Fruit fly (Drosophila melanogaster): ENCODE data around the gene Rab7.
A peak's percentile ranks its signal among the peaks of the same experiment; 100 is the strongest.

Gene Rab7

dm6 chr3R:24031825-24032523, 39.2 kb downstream of the Rab7 start, which contains the start of the genes KrT95D and Mettl3:
Gene KrT95D (minus strand): TSS chr3R:24031827.
Gene Mettl3 (plus strand): TSS chr3R:24032157.
- TF ChIP-seq h (GFP tag; optimal IDR thresholded peaks at IDR 0.05) (peak; percentile 26), Myc (optimal IDR thresholded peaks at IDR 0.05) (peak; percentile 16), Dif (GFP tag; optimal IDR thresholded peaks at IDR 0.05; ENCODE audit: partially characterized antibody) (no peak), dmrt93B (GFP tag; optimal IDR thresholded peaks at IDR 0.05) (no peak), ey (GFP tag; optimal IDR thresholded peaks at IDR 0.05) (peak; percentile 12), fru (GFP tag; optimal IDR thresholded peaks at IDR 0.05) (peak; percentile 26), dsf (GFP tag; optimal IDR thresholded peaks at IDR 0.05; ENCODE audit: borderline replicate concordance) (peak; percentile 58), Hnf4 (GFP tag; optimal IDR thresholded peaks at IDR 0.05) (peak; percentile 55), HLH106 (tag; optimal IDR thresholded peaks at IDR 0.05) (peak; percentile 19), Rel (GFP tag; optimal IDR thresholded peaks at IDR 0.05) (no peak), Rel (tag; optimal IDR thresholded peaks at IDR 0.05) (peak; percentile 4), br (GFP tag; optimal IDR thresholded peaks at IDR 0.05) (peak; percentile 16)

- no peak for TF ChIP-seq CG32264 (GFP tag; optimal IDR thresholded peaks at IDR 0.05)
- TF ChIP-seq lola (GFP tag; optimal IDR thresholded peaks at IDR 0.05): no peak
- TF ChIP-seq ey (GFP tag; optimal IDR thresholded peaks at IDR 0.05): peak; percentile 64
- peak; percentile 72 for TF ChIP-seq psq (GFP tag; optimal IDR thresholded peaks at IDR 0.05)
- TF ChIP-seq GATAd (GFP tag; optimal IDR thresholded peaks at IDR 0.05): peak; percentile 51
- no peak for TF ChIP-seq Dfd (GFP tag; optimal IDR thresholded peaks at IDR 0.05)
- no peak for TF ChIP-seq jim (GFP tag; optimal IDR thresholded peaks at IDR 0.05)
- peak; percentile 45 for TF ChIP-seq Hr83 (GFP tag; optimal IDR thresholded peaks at IDR 0.05; ENCODE audit: poor library complexity, severe bottlenecking)
- TF ChIP-seq tai (GFP tag; optimal IDR thresholded peaks at IDR 0.05): no peak
- TF ChIP-seq Jra (GFP tag; optimal IDR thresholded peaks at IDR 0.05): peak; percentile 65
- no peak for TF ChIP-seq CrebA (GFP tag; optimal IDR thresholded peaks at IDR 0.05; ENCODE audit: borderline replicate concordance)
- TF ChIP-seq br (GFP tag; optimal IDR thresholded peaks at IDR 0.05): peak; percentile 78
- peak; percentile 89 for TF ChIP-seq woc (GFP tag; optimal IDR thresholded peaks at IDR 0.05)
- TF ChIP-seq Sp1 (GFP tag; optimal IDR thresholded peaks at IDR 0.05): peak; percentile 60
- TF ChIP-seq sv (GFP tag; optimal IDR thresholded peaks at IDR 0.05): peak; percentile 36
- TF ChIP-seq Abd-B (GFP tag; optimal IDR thresholded peaks at IDR 0.05): no peak
- peak in 1 of 2 experiments; percentile 74 for TF ChIP-seq foxo (GFP tag; optimal IDR thresholded peaks at IDR 0.05)
- TF ChIP-seq CG9705 (GFP tag; optimal IDR thresholded peaks at IDR 0.05): peak; percentile 48
- TF ChIP-seq dl (GFP tag; optimal IDR thresholded peaks at IDR 0.05; ENCODE audit: insufficient read depth in 1 of 2, partially characterized antibody in 2 of 2): no peak
- TF ChIP-seq rgr (GFP tag; optimal IDR thresholded peaks at IDR 0.05): peak; percentile 65
- TF ChIP-seq h (GFP tag; optimal IDR thresholded peaks at IDR 0.05): peak; percentile 69
- TF ChIP-seq dmrt93B (GFP tag; optimal IDR thresholded peaks at IDR 0.05): peak; percentile 49
- TF ChIP-seq Hr78 (GFP tag; optimal IDR thresholded peaks at IDR 0.05): no peak
- peak; percentile 63 for TF ChIP-seq Hnf4 (GFP tag; optimal IDR thresholded peaks at IDR 0.05)
- no peak for TF ChIP-seq pan (optimal IDR thresholded peaks at IDR 0.05)
- peak; percentile 91 for TF ChIP-seq Myc (optimal IDR thresholded peaks at IDR 0.05)
- TF ChIP-seq fru (GFP tag; optimal IDR thresholded peaks at IDR 0.05): peak; percentile 69
- no peak for TF ChIP-seq Rel (GFP tag; optimal IDR thresholded peaks at IDR 0.05)
- peak; percentile 19 for TF ChIP-seq Rel (tag; optimal IDR thresholded peaks at IDR 0.05)
- TF ChIP-seq sage (GFP tag; optimal IDR thresholded peaks at IDR 0.05): no peak
- TF ChIP-seq Mio (GFP tag; optimal IDR thresholded peaks at IDR 0.05): no peak
- peak; percentile 70 for TF ChIP-seq HLH106 (tag; optimal IDR thresholded peaks at IDR 0.05)
- TF ChIP-seq brk (GFP tag; optimal IDR thresholded peaks at IDR 0.05): no peak
- peak; percentile 27 for TF ChIP-seq OdsH (GFP tag; optimal IDR thresholded peaks at IDR 0.05)
- no peak for TF ChIP-seq N (GFP tag; optimal IDR thresholded peaks at IDR 0.05)
- peak; percentile 62 for TF ChIP-seq dsf (GFP tag; optimal IDR thresholded peaks at IDR 0.05; ENCODE audit: borderline replicate concordance)
- no peak for TF ChIP-seq usp (GFP tag; optimal IDR thresholded peaks at IDR 0.05)
- no peak for TF ChIP-seq Vsx2 (GFP tag; optimal IDR thresholded peaks at IDR 0.05; ENCODE audit: partially characterized antibody)
- TF ChIP-seq Dif (GFP tag; optimal IDR thresholded peaks at IDR 0.05; ENCODE audit: partially characterized antibody): no peak
Measured at dm6 chr3R:24037538-24038265, 44.9 kb downstream of the Rab7 start, which contains the start of gene spas. Gene spas (plus strand): TSS chr3R:24038215.
